Worm (Caenorhabditis elegans): ENCODE measurements around the gene F35H12.1.

DNA sequence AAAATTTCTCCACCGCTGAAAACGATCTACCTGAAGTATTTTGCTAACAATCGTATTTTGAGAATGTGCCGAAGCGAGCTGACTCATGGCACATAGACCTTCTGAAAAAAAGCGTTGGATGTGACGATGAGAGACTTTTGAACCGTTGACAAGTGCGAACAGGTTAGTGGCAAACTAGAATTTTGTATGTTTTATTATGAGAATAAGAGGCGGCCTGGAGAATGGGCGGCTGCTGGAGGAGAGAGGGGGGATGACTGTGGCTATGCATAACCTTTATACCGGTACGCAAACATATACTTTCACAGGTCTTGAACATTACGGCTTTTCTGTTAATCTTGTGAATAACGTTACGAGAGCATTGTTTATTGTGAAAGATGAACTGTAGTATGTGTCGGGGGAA, 45.3 kb upstream of the F35H12.1 start, which contains the start of gene mam-1:
- TF ChIP-seq pag-3 (tag; optimal IDR thresholded peaks at IDR 0.05; ENCODE audit: borderline replicate concordance, insufficient read depth): no peak
- no peak for TF ChIP-seq lin-13 (GFP tag; optimal IDR thresholded peaks at IDR 0.05)
- TF ChIP-seq lin-39 (tag; optimal IDR thresholded peaks at IDR 0.05): no peak
- TF ChIP-seq elt-2 (tag; optimal IDR thresholded peaks at IDR 0.05): no peak
- no peak for TF ChIP-seq pqm-1 (tag; optimal IDR thresholded peaks at IDR 0.05)
- no peak for TF ChIP-seq snu-23 (GFP tag; optimal IDR thresholded peaks at IDR 0.05)
- no peak for TF ChIP-seq ztf-11 (tag; optimal IDR thresholded peaks at IDR 0.05)
- TF ChIP-seq tbx-2 (tag; optimal IDR thresholded peaks at IDR 0.05): no peak
- no peak for TF ChIP-seq unc-86 (tag; optimal IDR thresholded peaks at IDR 0.05)
- TF ChIP-seq egl-27 (tag; optimal IDR thresholded peaks at IDR 0.05): no peak
- no peak for TF ChIP-seq nhr-85 (tag)
- no peak for TF ChIP-seq aha-1 (tag; optimal IDR thresholded peaks at IDR 0.05)
- TF ChIP-seq nhr-84 (tag; optimal IDR thresholded peaks at IDR 0.05): no peak
- no peak for TF ChIP-seq unc-62 (GFP tag; optimal IDR thresholded peaks at IDR 0.05)

All from whole organism, L1 larva.